Fruit fly (Drosophila melanogaster): ENCODE results near the gene CG10514.

The CG10514 gene

DNA sequence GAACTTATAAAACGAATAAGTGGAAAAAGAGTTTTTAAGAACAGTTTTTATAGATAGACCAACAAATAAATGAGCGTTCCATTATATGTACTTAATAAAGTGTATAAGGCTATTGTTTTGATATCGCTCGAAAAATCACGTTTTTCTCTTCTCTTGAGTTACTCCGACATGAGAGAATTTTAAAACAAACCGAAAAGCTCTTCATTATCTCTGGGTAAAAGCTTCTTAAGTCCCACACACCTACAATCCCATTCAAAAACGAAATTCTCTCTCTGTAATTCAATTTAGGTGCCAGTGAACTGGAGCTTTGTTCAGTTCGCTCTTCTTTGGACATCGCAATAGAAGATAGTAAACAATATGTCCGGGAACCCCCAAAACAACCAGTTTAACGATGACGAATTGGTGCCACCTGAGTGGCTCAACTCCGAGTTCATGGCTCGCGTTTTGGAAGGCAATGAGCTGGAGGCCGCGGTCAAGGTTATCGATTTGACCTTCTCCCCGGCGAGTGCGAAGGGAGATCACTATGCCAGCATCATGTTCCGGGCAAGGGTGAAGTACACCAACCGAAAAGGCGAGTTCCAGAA, 24.3 kb upstream of the CG10514 start, which contains the start of gene CG31436 (continued):
- no peak for TF ChIP-seq Ets97D (GFP tag; optimal IDR thresholded peaks at IDR 0.05)
- peak; percentile 9 for TF ChIP-seq lab (GFP tag; optimal IDR thresholded peaks at IDR 0.05)
- no peak for TF ChIP-seq dati (GFP tag; IDR thresholded peaks at IDR 0.05)
- TF ChIP-seq oc (tag; optimal IDR thresholded peaks at IDR 0.05) = no peak
- no peak for TF ChIP-seq CG15696 (tag; optimal IDR thresholded peaks at IDR 0.05)
- no peak for TF ChIP-seq Xbp1 (GFP tag; optimal IDR thresholded peaks at IDR 0.05)
- no peak for TF ChIP-seq Dad (GFP tag; optimal IDR thresholded peaks at IDR 0.05)
- peak; percentile 41; the same call in 1 of the 3 replicates for TF ChIP-seq z (GFP tag; IDR thresholded peaks at IDR 0.05)
- no peak for TF ChIP-seq dpn (GFP tag; optimal IDR thresholded peaks at IDR 0.05)
- TF ChIP-seq CHES-1-like (GFP tag; optimal IDR thresholded peaks at IDR 0.05) = no peak
- no peak for TF ChIP-seq CG7372 (GFP tag; IDR thresholded peaks at IDR 0.05)
- TF ChIP-seq pb (GFP tag; optimal IDR thresholded peaks at IDR 0.05) = no peak
- no peak for TF ChIP-seq Dbx (GFP tag; IDR thresholded peaks at IDR 0.05)
- TF ChIP-seq CG4404 (GFP tag; IDR thresholded peaks at IDR 0.05) = no peak
- no peak for TF ChIP-seq CG10979 (tag; optimal IDR thresholded peaks at IDR 0.05)
- no peak for TF ChIP-seq Med (GFP tag)
- TF ChIP-seq CG10431 (GFP tag; optimal IDR thresholded peaks at IDR 0.05) = no peak
- TF ChIP-seq Jarid2 (GFP tag; optimal IDR thresholded peaks at IDR 0.05) = peak; percentile 73
- TF ChIP-seq psq (GFP tag; optimal IDR thresholded peaks at IDR 0.05) = no peak
- TF ChIP-seq CG14710 (tag; optimal IDR thresholded peaks at IDR 0.05) = no peak
- no peak for TF ChIP-seq CG1603 (tag; optimal IDR thresholded peaks at IDR 0.05)
- no peak for TF ChIP-seq D (optimal IDR thresholded peaks at IDR 0.05)
- no peak for TF ChIP-seq D (GFP tag; optimal IDR thresholded peaks at IDR 0.05)
- no peak for TF ChIP-seq tin (GFP tag; optimal IDR thresholded peaks at IDR 0.05)
- TF ChIP-seq Trl (optimal IDR thresholded peaks at IDR 0.05) = peak; percentile 44 to 82
- no peak for TF ChIP-seq Trl (GFP tag; optimal IDR thresholded peaks at IDR 0.05)
- TF ChIP-seq E2f2 (GFP tag; IDR thresholded peaks at IDR 0.05) = no peak
- no peak for TF ChIP-seq kni (GFP tag; optimal IDR thresholded peaks at IDR 0.05)
- peak; percentile 47 for TF ChIP-seq sug (tag; optimal IDR thresholded peaks at IDR 0.05)
- TF ChIP-seq Dip2 (GFP tag; IDR thresholded peaks at IDR 0.05) = no peak
- no peak for TF ChIP-seq YL-1 (GFP tag; optimal IDR thresholded peaks at IDR 0.05)
- no peak for TF ChIP-seq tgo (GFP tag; IDR thresholded peaks at IDR 0.05)
- TF ChIP-seq CG10565 (GFP tag; optimal IDR thresholded peaks at IDR 0.05) = no peak
- TF ChIP-seq nerfin-2 (GFP tag; IDR thresholded peaks at IDR 0.05; ENCODE audit: partially characterized antibody) = no peak
- no peak for TF ChIP-seq CG4328 (GFP tag; optimal IDR thresholded peaks at IDR 0.05)
- TF ChIP-seq Six4 (GFP tag; optimal IDR thresholded peaks at IDR 0.05) = no peak
- no peak for TF ChIP-seq ranshi (GFP tag; IDR thresholded peaks at IDR 0.05)
- no peak for TF ChIP-seq CG11504 (tag; optimal IDR thresholded peaks at IDR 0.05)
- TF ChIP-seq tna (GFP tag; IDR thresholded peaks at IDR 0.05; ENCODE audit: partially characterized antibody) = no peak
- TF ChIP-seq dmrt11E (tag; optimal IDR thresholded peaks at IDR 0.05) = no peak
- no peak for TF ChIP-seq CG3847 (GFP tag; IDR thresholded peaks at IDR 0.05)
- TF ChIP-seq Atf-2 (GFP tag; optimal IDR thresholded peaks at IDR 0.05) = no peak
- no peak for TF ChIP-seq hb (GFP tag; IDR thresholded peaks at IDR 0.05; ENCODE audit: partially characterized antibody)
- TF ChIP-seq CG8388 (GFP tag; optimal IDR thresholded peaks at IDR 0.05) = no peak
- TF ChIP-seq MTF-1 (GFP tag; optimal IDR thresholded peaks at IDR 0.05; ENCODE audit: borderline replicate concordance) = no peak
- no peak for TF ChIP-seq CG13287 (GFP tag; IDR thresholded peaks at IDR 0.05; ENCODE audit: partially characterized antibody)
- no peak for TF ChIP-seq NFAT (GFP tag; IDR thresholded peaks at IDR 0.05)
- TF ChIP-seq Mad (GFP tag; optimal IDR thresholded peaks at IDR 0.05) = no peak
- TF ChIP-seq trem (tag; optimal IDR thresholded peaks at IDR 0.05) = no peak
- TF ChIP-seq mirr (GFP tag; optimal IDR thresholded peaks at IDR 0.05) = peak; percentile 30
- peak; percentile 92 for TF ChIP-seq ftz-f1 (GFP tag; optimal IDR thresholded peaks at IDR 0.05)
